Worm (Caenorhabditis elegans): ENCODE measurements around the gene ulp-4.

ulp-4 gene

DNA sequence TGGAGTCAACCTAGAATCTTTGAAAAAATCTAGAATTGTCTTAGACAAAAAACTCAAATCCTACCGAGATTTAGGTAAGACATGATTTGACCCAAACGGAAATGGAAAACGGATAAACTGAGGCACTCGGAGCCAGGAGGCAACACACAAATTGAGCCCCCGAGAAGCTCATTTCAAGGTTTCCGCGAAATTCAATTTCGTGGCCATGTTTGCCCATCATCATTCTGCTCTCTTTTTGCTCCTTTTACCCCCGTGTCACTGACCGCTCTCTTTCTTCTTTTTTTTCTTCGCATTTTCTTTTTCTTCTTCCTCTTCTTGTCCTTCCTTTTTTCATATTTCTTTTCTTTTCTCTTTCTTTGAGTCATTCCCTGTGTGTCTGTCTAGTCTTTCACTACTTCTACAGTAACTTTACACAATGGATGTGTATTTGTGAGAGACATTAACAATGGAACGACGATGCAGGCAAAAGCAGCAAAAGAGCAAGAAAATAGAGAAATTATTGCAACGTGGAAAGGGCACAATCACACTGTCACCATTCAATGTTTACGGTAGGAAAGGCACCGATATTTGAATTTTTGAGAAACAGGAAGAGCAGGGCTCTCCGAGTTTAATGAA lies 23.1 kb downstream of the ulp-4 start:
- no peak for TF ChIP-seq nhr-76 (tag; optimal IDR thresholded peaks at IDR 0.05)
- TF ChIP-seq ces-1 (GFP tag; optimal IDR thresholded peaks at IDR 0.05) = peak; percentile 88

DNA sequence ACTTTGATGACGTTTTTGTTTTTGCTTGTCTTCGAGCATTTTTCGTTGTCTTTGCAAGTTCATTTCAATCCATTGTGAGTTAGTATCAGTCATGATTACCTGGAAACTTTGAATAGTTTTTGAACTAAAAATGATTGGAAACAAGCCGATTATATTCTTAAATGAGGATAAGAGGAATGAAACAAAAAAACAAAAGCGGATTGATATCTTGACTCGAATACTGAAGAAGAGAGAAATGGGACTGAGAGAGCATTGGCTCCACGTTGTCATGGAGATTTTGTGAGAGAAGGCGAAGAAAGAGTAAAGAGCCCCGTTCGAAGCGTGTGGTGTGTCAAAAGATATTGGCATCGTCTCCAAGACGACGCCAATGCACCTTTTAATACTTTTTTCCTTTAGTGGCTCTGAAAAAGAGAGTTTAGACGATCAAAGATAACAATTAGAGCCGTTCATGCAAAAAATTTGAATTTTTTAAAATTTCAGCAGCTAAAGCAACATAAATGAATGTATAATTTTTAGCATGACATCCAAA lies 27.1 kb downstream of the ulp-4 start, which contains the start of the genes tub-1 and tmem-138:
Gene tub-1, minus strand, starts transcription at position 101 of the 529 bp plus-strand sequence.
Gene tmem-138, plus strand, starts transcription at position 479 of the 529 bp plus-strand sequence.
- TF ChIP-seq ham-2 (GFP tag; optimal IDR thresholded peaks at IDR 0.05) (no peak), hlh-1 (tag; optimal IDR thresholded peaks at IDR 0.05) (no peak)

DNA sequence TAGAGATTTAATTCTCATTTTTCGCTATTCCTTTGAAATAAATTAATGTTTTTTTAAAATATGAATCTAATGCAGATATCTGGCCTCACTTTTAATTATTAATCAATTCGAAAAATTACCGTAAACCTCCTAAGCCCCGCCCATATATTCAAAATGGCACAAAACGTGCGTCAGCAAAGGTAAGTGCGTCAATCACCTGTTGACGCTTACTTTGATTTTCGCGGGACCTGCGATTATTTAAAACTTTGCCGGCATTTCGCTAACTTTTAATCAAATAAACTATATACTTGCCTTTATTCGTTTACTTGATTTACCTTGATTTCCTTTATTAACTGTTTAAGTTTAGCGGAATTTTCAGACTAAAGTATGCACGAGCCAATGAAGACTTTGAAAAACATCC lies 28.2 kb downstream of the ulp-4 start, which contains the start of gene pch-2:
Gene pch-2, plus strand, starts transcription at position 359 of the 400 bp plus-strand sequence.
- no peak for TF ChIP-seq ceh-83 (GFP tag; optimal IDR thresholded peaks at IDR 0.05)
- no peak for TF ChIP-seq unc-39 (tag; optimal IDR thresholded peaks at IDR 0.05)
- no peak for TF ChIP-seq nhr-2 (tag; optimal IDR thresholded peaks at IDR 0.05)
- TF ChIP-seq flh-1 (GFP tag; optimal IDR thresholded peaks at IDR 0.05) = no peak
- TF ChIP-seq ces-1 (GFP tag; optimal IDR thresholded peaks at IDR 0.05) = peak; percentile 1
- TF ChIP-seq ceh-43 (GFP tag; optimal IDR thresholded peaks at IDR 0.05) = no peak
- no peak for TF ChIP-seq hlh-1 (tag; optimal IDR thresholded peaks at IDR 0.05)
- TF ChIP-seq nhr-76 (tag; optimal IDR thresholded peaks at IDR 0.05) = no peak
- TF ChIP-seq mep-1 (tag; optimal IDR thresholded peaks at IDR 0.05) = peak; percentile 35
- TF ChIP-seq ztf-11 (tag; optimal IDR thresholded peaks at IDR 0.05) = no peak
- TF ChIP-seq sptf-1 (tag; optimal IDR thresholded peaks at IDR 0.05) = no peak
- no peak for TF ChIP-seq elt-3 (tag; optimal IDR thresholded peaks at IDR 0.05)
- no peak for TF ChIP-seq mab-5 (tag; optimal IDR thresholded peaks at IDR 0.05)
- TF ChIP-seq lsy-2 (tag; optimal IDR thresholded peaks at IDR 0.05) = peak; percentile 87
- no peak for TF ChIP-seq zip-8 (tag; optimal IDR thresholded peaks at IDR 0.05)
- peak; percentile 9 for TF ChIP-seq nhr-237 (tag; optimal IDR thresholded peaks at IDR 0.05)
- no peak for TF ChIP-seq lin-32 (GFP tag; optimal IDR thresholded peaks at IDR 0.05)
- TF ChIP-seq unc-62 (GFP tag; optimal IDR thresholded peaks at IDR 0.05) = no peak
- TF ChIP-seq snpc-4 (tag; optimal IDR thresholded peaks at IDR 0.05) = no peak
- no peak for TF ChIP-seq tbx-8 (GFP tag; optimal IDR thresholded peaks at IDR 0.05)
- TF ChIP-seq nhr-12 (tag; optimal IDR thresholded peaks at IDR 0.05) = no peak
- no peak for TF ChIP-seq cnd-1 (tag; optimal IDR thresholded peaks at IDR 0.05)
- TF ChIP-seq nhr-28 (tag; optimal IDR thresholded peaks at IDR 0.05) = no peak
- TF ChIP-seq lin-13 (tag; optimal IDR thresholded peaks at IDR 0.05) = peak; percentile 28

DNA sequence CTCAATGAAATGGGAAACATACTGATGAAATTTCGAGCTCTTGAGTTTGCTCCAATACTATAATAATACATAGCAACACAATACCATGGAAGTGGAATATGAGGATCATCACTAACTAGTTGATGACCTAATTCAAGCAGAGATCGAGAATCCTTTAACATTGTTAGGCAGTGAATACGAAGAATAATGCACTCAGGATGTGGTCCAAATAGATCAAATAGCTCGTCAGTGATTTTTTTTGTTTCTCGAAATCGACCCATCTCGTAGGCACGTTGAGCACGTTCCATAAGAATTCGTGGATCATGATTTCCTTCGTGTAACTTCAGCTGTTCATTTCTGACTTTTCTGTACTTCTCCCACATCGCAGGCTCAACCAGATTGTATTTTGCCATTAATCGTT lies 31.2 kb downstream of the ulp-4 start:
- TF ChIP-seq elt-3 (tag; optimal IDR thresholded peaks at IDR 0.05) (no peak), unc-120 (tag; optimal IDR thresholded peaks at IDR 0.05; ENCODE audit: poor library complexity, severe bottlenecking) (no peak), flh-1 (GFP tag; optimal IDR thresholded peaks at IDR 0.05) (no peak), ztf-11 (tag; optimal IDR thresholded peaks at IDR 0.05) (no peak), tbx-8 (GFP tag; optimal IDR thresholded peaks at IDR 0.05) (no peak), ceh-83 (GFP tag; optimal IDR thresholded peaks at IDR 0.05) (no peak), nhr-12 (tag; optimal IDR thresholded peaks at IDR 0.05) (no peak), mab-5 (tag; optimal IDR thresholded peaks at IDR 0.05) (no peak), pha-4 (tag; optimal IDR thresholded peaks at IDR 0.05) (no peak), lsy-2 (tag; optimal IDR thresholded peaks at IDR 0.05) (no peak), lin-32 (GFP tag; optimal IDR thresholded peaks at IDR 0.05) (no peak), M03D4.4 (tag; optimal IDR thresholded peaks at IDR 0.05) (no peak), nhr-76 (tag; optimal IDR thresholded peaks at IDR 0.05) (no peak), sptf-1 (tag; optimal IDR thresholded peaks at IDR 0.05) (no peak), bed-3 (GFP tag; optimal IDR thresholded peaks at IDR 0.05) (no peak), elt-1 (tag; optimal IDR thresholded peaks at IDR 0.05; ENCODE audit: borderline replicate concordance, insufficient read depth) (no peak), sem-2 (GFP tag; optimal IDR thresholded peaks at IDR 0.05) (no peak), blmp-1 (tag; optimal IDR thresholded peaks at IDR 0.05) (no peak)

All from whole organism, mixed stage, embryonic.